ENCODE assay signal across 3 worm cellular contexts in genomic region chrIV:11118837-11119491, ce11.
TF ChIP-seq lines count a peak whose summit lies in the region.

TSS of gene imp-2 (minus strand) at chrIV:11118887.
TSS of gene enpl-1 (plus strand) at chrIV:11119298.

TF ChIP-seq in whole organism, L1 larva, 84 proteins besides CTCF, POLR2A, EP300 and RAD21 (continued from another document and continues in another):
- TF ChIP-seq pqm-1 (tag; optimal IDR thresholded peaks at IDR 0.05; lab: Kevin White, UChicago) (no peak), pax-3 (tag; optimal IDR thresholded peaks at IDR 0.05; lab: Kevin White, UChicago) (peak; percentile 84), lin-39 (tag; optimal IDR thresholded peaks at IDR 0.05; lab: Kevin White, UChicago) (peak; percentile 72), tlp-1 (tag; optimal IDR thresholded peaks at IDR 0.05; lab: Kevin White, UChicago) (no peak), pag-3 (tag; optimal IDR thresholded peaks at IDR 0.05; lab: Kevin White, UChicago; ENCODE audit: borderline replicate concordance, insufficient read depth) (no peak), zip-4 (GFP tag; optimal IDR thresholded peaks at IDR 0.05; lab: Kevin White, UChicago) (peak; percentile 60), lsy-2 (tag; optimal IDR thresholded peaks at IDR 0.05; lab: Kevin White, UChicago) (peak; percentile 94 to 97), grh-1 (GFP tag; IDR thresholded peaks at IDR 0.05; lab: Robert Waterston, UW) (peak; percentile 91), aly-2 (tag; optimal IDR thresholded peaks at IDR 0.05; lab: Kevin White, UChicago) (peak; percentile 44), fkh-8 (tag; optimal IDR thresholded peaks at IDR 0.05; lab: Kevin White, UChicago) (peak; percentile 89), irx-1 (tag; optimal IDR thresholded peaks at IDR 0.05; lab: Kevin White, UChicago) (peak; percentile 81), hlh-4 (tag; optimal IDR thresholded peaks at IDR 0.05; lab: Kevin White, UChicago) (no peak), dsc-1 (tag; optimal IDR thresholded peaks at IDR 0.05; lab: Kevin White, UChicago) (peak; percentile 85), ztf-11 (tag; optimal IDR thresholded peaks at IDR 0.05; lab: Kevin White, UChicago) (peak in 1 of 2 experiments; percentile 78), fos-1 (tag; optimal IDR thresholded peaks at IDR 0.05; lab: Kevin White, UChicago) (peak; percentile 76), lir-3 (tag; optimal IDR thresholded peaks at IDR 0.05; lab: Kevin White, UChicago; ENCODE audit: poor library complexity) (peak; percentile 74), nhr-71 (tag; optimal IDR thresholded peaks at IDR 0.05; lab: Kevin White, UChicago) (peak; percentile 97), jun-1 (tag; optimal IDR thresholded peaks at IDR 0.05; lab: Kevin White, UChicago) (peak; percentile 86), isw-1 (GFP tag; IDR thresholded peaks at IDR 0.05; lab: Robert Waterston, UW) (peak; percentile 94), snpc-4 (tag; optimal IDR thresholded peaks at IDR 0.05; lab: Kevin White, UChicago) (peak; percentile 60), egl-13 (tag; optimal IDR thresholded peaks at IDR 0.05; lab: Kevin White, UChicago) (peak; percentile 83), mef-2 (tag; optimal IDR thresholded peaks at IDR 0.05; lab: Kevin White, UChicago) (peak; percentile 70), ceh-82 (tag; optimal IDR thresholded peaks at IDR 0.05; lab: Kevin White, UChicago) (peak; percentile 77 to 91 (median 88)), ztf-4 (tag; optimal IDR thresholded peaks at IDR 0.05; lab: Kevin White, UChicago) (peak; percentile 75), swsn-7 (tag; optimal IDR thresholded peaks at IDR 0.05; lab: Kevin White, UChicago) (peak; percentile 94), efl-3 (GFP tag; optimal IDR thresholded peaks at IDR 0.05; lab: Kevin White, UChicago) (no peak), ama-1 (optimal IDR thresholded peaks at IDR 0.05; lab: Kevin White, UChicago) (peak; percentile 30), nhr-19 (GFP tag; conservative IDR thresholded peaks at IDR 0.05; lab: Robert Waterston, UW) (peak; percentile 93), unc-86 (tag; optimal IDR thresholded peaks at IDR 0.05; lab: Kevin White, UChicago) (peak; percentile 91), C34B4.2 (tag; optimal IDR thresholded peaks at IDR 0.05; lab: Kevin White, UChicago) (peak; percentile 42), unc-30 (tag; optimal IDR thresholded peaks at IDR 0.05; lab: Kevin White, UChicago) (no peak), Y116A8C.19 (tag; optimal IDR thresholded peaks at IDR 0.05; lab: Kevin White, UChicago; ENCODE audit: borderline replicate concordance) (no peak), skn-1 (tag; optimal IDR thresholded peaks at IDR 0.05; lab: Kevin White, UChicago) (peak; percentile 77), elt-3 (tag; optimal IDR thresholded peaks at IDR 0.05; lab: Kevin White, UChicago) (peak in 3 of 6 experiments; percentile 25 to 91 (median 63)), fkh-4 (tag; optimal IDR thresholded peaks at IDR 0.05; lab: Kevin White, UChicago; ENCODE audit: borderline replicate concordance) (peak; percentile 51), hpl-2 (GFP tag; optimal IDR thresholded peaks at IDR 0.05; lab: Kevin White, UChicago) (peak; percentile 7), dpl-1 (GFP tag; optimal IDR thresholded peaks at IDR 0.05; lab: Kevin White, UChicago) (peak; percentile 60 to 79 (median 78)), mab-9 (GFP tag; IDR thresholded peaks at IDR 0.05; lab: Robert Waterston, UW) (peak; percentile 77; the same call in 1 of the 2 replicates), nhr-12 (tag; optimal IDR thresholded peaks at IDR 0.05; lab: Kevin White, UChicago) (no peak), vab-15 (tag; optimal IDR thresholded peaks at IDR 0.05; lab: Kevin White, UChicago) (peak; percentile 55), C04F5.9 (tag; optimal IDR thresholded peaks at IDR 0.05; lab: Kevin White, UChicago) (peak; percentile 59), unc-62 (GFP tag; optimal IDR thresholded peaks at IDR 0.05; lab: Kevin White, UChicago) (no peak)

TF ChIP-seq in whole organism, L3 larva, 47 proteins besides CTCF, POLR2A, EP300 and RAD21 (continued from another document):
- peak; percentile 23 for TF ChIP-seq snpc-4 (tag; optimal IDR thresholded peaks at IDR 0.05; lab: Kevin White, UChicago)
- no peak for TF ChIP-seq ztf-4 (tag; optimal IDR thresholded peaks at IDR 0.05; lab: Kevin White, UChicago)
- TF ChIP-seq fkh-2 (tag; optimal IDR thresholded peaks at IDR 0.05; lab: Kevin White, UChicago): no peak
- peak; percentile 50 for TF ChIP-seq zag-1 (tag; optimal IDR thresholded peaks at IDR 0.05; lab: Kevin White, UChicago)
- TF ChIP-seq elt-1 (tag; optimal IDR thresholded peaks at IDR 0.05; lab: Kevin White, UChicago): peak; percentile 37
- no peak for TF ChIP-seq ceh-16 (tag; optimal IDR thresholded peaks at IDR 0.05; lab: Kevin White, UChicago)
- TF ChIP-seq nhr-12 (tag; optimal IDR thresholded peaks at IDR 0.05; lab: Kevin White, UChicago): no peak
- no peak for TF ChIP-seq elt-3 (tag; optimal IDR thresholded peaks at IDR 0.05; lab: Kevin White, UChicago)
- no peak for TF ChIP-seq nhr-77 (tag; optimal IDR thresholded peaks at IDR 0.05; lab: Kevin White, UChicago)
- TF ChIP-seq eor-1 (tag; optimal IDR thresholded peaks at IDR 0.05; lab: Kevin White, UChicago): no peak
- TF ChIP-seq ceh-9 (tag; optimal IDR thresholded peaks at IDR 0.05; lab: Kevin White, UChicago): no peak
- TF ChIP-seq pha-4 (tag; optimal IDR thresholded peaks at IDR 0.05; lab: Kevin White, UChicago): peak; percentile 94
- TF ChIP-seq nhr-67 (tag; optimal IDR thresholded peaks at IDR 0.05; lab: Kevin White, UChicago): no peak
- peak; percentile 25 for TF ChIP-seq egl-27 (tag; optimal IDR thresholded peaks at IDR 0.05; lab: Kevin White, UChicago)
- peak; percentile 78 for TF ChIP-seq R02D3.7 (tag; optimal IDR thresholded peaks at IDR 0.05; lab: Kevin White, UChicago)
- TF ChIP-seq nhr-76 (tag; optimal IDR thresholded peaks at IDR 0.05; lab: Kevin White, UChicago): no peak
- peak; percentile 97 for TF ChIP-seq lin-39 (tag; optimal IDR thresholded peaks at IDR 0.05; lab: Kevin White, UChicago)
- peak; percentile 92 for TF ChIP-seq lin-15B (tag; optimal IDR thresholded peaks at IDR 0.05; lab: Kevin White, UChicago)
- peak; percentile 71 for TF ChIP-seq tbx-2 (tag; optimal IDR thresholded peaks at IDR 0.05; lab: Kevin White, UChicago)
- peak; percentile 84 for TF ChIP-seq mdl-1 (tag; optimal IDR thresholded peaks at IDR 0.05; lab: Kevin White, UChicago)
- peak; percentile 50 for TF ChIP-seq nhr-43 (tag; optimal IDR thresholded peaks at IDR 0.05; lab: Kevin White, UChicago; ENCODE audit: poor library complexity, severe bottlenecking)
- TF ChIP-seq daf-12 (tag; optimal IDR thresholded peaks at IDR 0.05; lab: Kevin White, UChicago): no peak
- peak; percentile 81 for TF ChIP-seq elt-2 (tag; optimal IDR thresholded peaks at IDR 0.05; lab: Kevin White, UChicago)
- TF ChIP-seq nhr-237 (tag; optimal IDR thresholded peaks at IDR 0.05; lab: Kevin White, UChicago): no peak
- TF ChIP-seq nhr-25 (tag; optimal IDR thresholded peaks at IDR 0.05; lab: Kevin White, UChicago): peak; percentile 41
- no peak for TF ChIP-seq mml-1 (tag; optimal IDR thresholded peaks at IDR 0.05; lab: Kevin White, UChicago)
- no peak for TF ChIP-seq fos-1 (tag; optimal IDR thresholded peaks at IDR 0.05; lab: Kevin White, UChicago)
- TF ChIP-seq sea-2 (GFP tag; optimal IDR thresholded peaks at IDR 0.05; lab: Kevin White, UChicago): no peak

TF ChIP-seq in whole organism, young adult, 124 proteins besides CTCF, POLR2A, EP300 and RAD21 (continued from another document and continues in another):
- TF ChIP-seq chd-7 (tag; optimal IDR thresholded peaks at IDR 0.05; lab: Kevin White, UChicago): peak; percentile 79
- TF ChIP-seq fkh-3 (tag; optimal IDR thresholded peaks at IDR 0.05; lab: Kevin White, UChicago): no peak
- no peak for TF ChIP-seq F57C9.4 (tag; optimal IDR thresholded peaks at IDR 0.05; lab: Kevin White, UChicago)
- no peak for TF ChIP-seq bed-1 (GFP tag; IDR thresholded peaks at IDR 0.05; lab: Robert Waterston, UW)
- TF ChIP-seq K12H6.12 (tag; optimal IDR thresholded peaks at IDR 0.05; lab: Kevin White, UChicago): peak; percentile 86
- peak; percentile 96 for TF ChIP-seq dox-1 (GFP tag; IDR thresholded peaks at IDR 0.05; lab: Robert Waterston, UW)
- TF ChIP-seq unc-62 (GFP tag; optimal IDR thresholded peaks at IDR 0.05; lab: Kevin White, UChicago): peak; percentile 11
- peak; percentile 37 for TF ChIP-seq ztf-26 (tag; optimal IDR thresholded peaks at IDR 0.05; lab: Kevin White, UChicago)
- peak; percentile 100 for TF ChIP-seq let-607 (tag; optimal IDR thresholded peaks at IDR 0.05; lab: Kevin White, UChicago)
- no peak; the same call in 1 of the 2 replicates for TF ChIP-seq madf-8 (GFP tag; conservative IDR thresholded peaks at IDR 0.05; lab: Robert Waterston, UW)
- TF ChIP-seq aptf-2 (GFP tag; conservative IDR thresholded peaks at IDR 0.05; lab: Robert Waterston, UW): no peak
- peak; percentile 77 for TF ChIP-seq ceh-100 (GFP tag; IDR thresholded peaks at IDR 0.05; lab: Robert Waterston, UW)
- TF ChIP-seq Y67H2A.10 (GFP tag; conservative IDR thresholded peaks at IDR 0.05; lab: Robert Waterston, UW): 0 out of 2 replicates have a peak, but pooled peaks have one; percentile 48
- TF ChIP-seq F57A8.1 (GFP tag; optimal IDR thresholded peaks at IDR 0.05; lab: Kevin White, UChicago): peak; percentile 40
- no peak for TF ChIP-seq ztf-28 (GFP tag; IDR thresholded peaks at IDR 0.05; lab: Robert Waterston, UW)
- TF ChIP-seq ceh-27 (GFP tag; optimal IDR thresholded peaks at IDR 0.05; lab: Kevin White, UChicago): peak; percentile 88
- TF ChIP-seq die-1 (tag; optimal IDR thresholded peaks at IDR 0.05; lab: Kevin White, UChicago): peak; percentile 12
- TF ChIP-seq madf-3 (GFP tag; IDR thresholded peaks at IDR 0.05; lab: Robert Waterston, UW): peak; percentile 72; the same call in 1 of the 2 replicates
- TF ChIP-seq ekl-4 (GFP tag; IDR thresholded peaks at IDR 0.05; lab: Robert Waterston, UW): peak; percentile 91
- no peak for TF ChIP-seq attf-6 (GFP tag; IDR thresholded peaks at IDR 0.05; lab: Robert Waterston, UW)
- TF ChIP-seq rec-8 (tag; optimal IDR thresholded peaks at IDR 0.05; lab: Kevin White, UChicago): no peak
- no peak for TF ChIP-seq B0035.1 (tag; optimal IDR thresholded peaks at IDR 0.05; lab: Kevin White, UChicago)
- peak; percentile 23 for TF ChIP-seq efl-1 (GFP tag; optimal IDR thresholded peaks at IDR 0.05; lab: Kevin White, UChicago)
- peak; percentile 34 for TF ChIP-seq F49E8.2 (tag; optimal IDR thresholded peaks at IDR 0.05; lab: Kevin White, UChicago; ENCODE audit: insufficient read depth)
- TF ChIP-seq T26A5.8 (tag; optimal IDR thresholded peaks at IDR 0.05; lab: Kevin White, UChicago): no peak
- no peak for TF ChIP-seq lsy-27 (tag; optimal IDR thresholded peaks at IDR 0.05; lab: Kevin White, UChicago; ENCODE audit: borderline replicate concordance, insufficient read depth)
- TF ChIP-seq C17E4.6 (GFP tag; IDR thresholded peaks at IDR 0.05; lab: Robert Waterston, UW): no peak
- TF ChIP-seq K11D2.4 (GFP tag; IDR thresholded peaks at IDR 0.05; lab: Robert Waterston, UW): peak; percentile 60
- TF ChIP-seq rcor-1 (GFP tag; IDR thresholded peaks at IDR 0.05; lab: Robert Waterston, UW): peak; percentile 75
- TF ChIP-seq C06A6.2 (GFP tag; conservative IDR thresholded peaks at IDR 0.05; lab: Robert Waterston, UW): peak; percentile 80
- TF ChIP-seq madf-6 (GFP tag; IDR thresholded peaks at IDR 0.05; lab: Robert Waterston, UW): peak; percentile 60; the same call in 1 of the 2 replicates
- no peak for TF ChIP-seq ztf-6 (GFP tag; IDR thresholded peaks at IDR 0.05; lab: Robert Waterston, UW)
- TF ChIP-seq let-526 (GFP tag; IDR thresholded peaks at IDR 0.05; lab: Robert Waterston, UW): peak; percentile 40; the same call in 1 of the 2 replicates
- TF ChIP-seq B0261.1 (tag; optimal IDR thresholded peaks at IDR 0.05; lab: Kevin White, UChicago): no peak
- no peak for TF ChIP-seq nhr-179 (tag; optimal IDR thresholded peaks at IDR 0.05; lab: Kevin White, UChicago)
- no peak for TF ChIP-seq F55B11.4 (tag; optimal IDR thresholded peaks at IDR 0.05; lab: Kevin White, UChicago; ENCODE audit: borderline replicate concordance, insufficient read depth)
- peak; percentile 69 for TF ChIP-seq egrh-3 (GFP tag; IDR thresholded peaks at IDR 0.05; lab: Robert Waterston, UW)
- no peak for TF ChIP-seq T07F8.4 (tag; optimal IDR thresholded peaks at IDR 0.05; lab: Kevin White, UChicago)
- no peak for TF ChIP-seq lag-1 (GFP tag; IDR thresholded peaks at IDR 0.05; lab: Robert Waterston, UW)
- TF ChIP-seq lin-26 (GFP tag; IDR thresholded peaks at IDR 0.05; lab: Robert Waterston, UW): peak; percentile 66; the same call in 1 of the 2 replicates
- no peak for TF ChIP-seq F37B4.10 (GFP tag; IDR thresholded peaks at IDR 0.05; lab: Robert Waterston, UW)
- TF ChIP-seq zim-3 (tag; optimal IDR thresholded peaks at IDR 0.05; lab: Kevin White, UChicago): no peak
- no peak for TF ChIP-seq B0019.2 (GFP tag; conservative IDR thresholded peaks at IDR 0.05; lab: Robert Waterston, UW)
- TF ChIP-seq mcd-1 (GFP tag; IDR thresholded peaks at IDR 0.05; lab: Robert Waterston, UW): peak; percentile 82
- peak in 1 of 3 experiments; percentile 51 for TF ChIP-seq lin-35 (GFP tag; optimal IDR thresholded peaks at IDR 0.05; lab: Kevin White, UChicago)
- no peak for TF ChIP-seq bed-2 (GFP tag; IDR thresholded peaks at IDR 0.05; lab: Robert Waterston, UW)
- no peak for TF ChIP-seq hlh-26 (GFP tag; conservative IDR thresholded peaks at IDR 0.05; lab: Robert Waterston, UW)
- TF ChIP-seq xnd-1 (tag; optimal IDR thresholded peaks at IDR 0.05; lab: Kevin White, UChicago): no peak
- no peak for TF ChIP-seq snpc-1.1 (tag; optimal IDR thresholded peaks at IDR 0.05; lab: Kevin White, UChicago; ENCODE audit: insufficient read depth)
- TF ChIP-seq ccch-3 (GFP tag; optimal IDR thresholded peaks at IDR 0.05; lab: Kevin White, UChicago): no peak
- peak; percentile 96 for TF ChIP-seq nhr-80 (tag; optimal IDR thresholded peaks at IDR 0.05; lab: Kevin White, UChicago)
- TF ChIP-seq sdz-38 (tag; optimal IDR thresholded peaks at IDR 0.05; lab: Kevin White, UChicago): no peak
- no peak for TF ChIP-seq cebp-2 (GFP tag; IDR thresholded peaks at IDR 0.05; lab: Robert Waterston, UW)
- no peak for TF ChIP-seq nfya-1 (tag; optimal IDR thresholded peaks at IDR 0.05; lab: Kevin White, UChicago; ENCODE audit: borderline replicate concordance, insufficient read depth)
- TF ChIP-seq rpc-1 (optimal IDR thresholded peaks at IDR 0.05; lab: Kevin White, UChicago): no peak
- peak; percentile 5 for TF ChIP-seq rpc-1 (tag; optimal IDR thresholded peaks at IDR 0.05; lab: Kevin White, UChicago)
- TF ChIP-seq cebp-1 (GFP tag; IDR thresholded peaks at IDR 0.05; lab: Robert Waterston, UW): 0 out of 2 replicates have a peak, but pooled peaks have one; percentile 12
- peak; percentile 82 for TF ChIP-seq cebp-1 (tag; optimal IDR thresholded peaks at IDR 0.05; lab: Kevin White, UChicago)
- peak; percentile 46 for TF ChIP-seq gei-17 (GFP tag; optimal IDR thresholded peaks at IDR 0.05; lab: Kevin White, UChicago)
- peak; percentile 97 for TF ChIP-seq hmg-1.2 (GFP tag; IDR thresholded peaks at IDR 0.05; lab: Robert Waterston, UW)
- no peak for TF ChIP-seq ceh-40 (GFP tag; IDR thresholded peaks at IDR 0.05; lab: Robert Waterston, UW)
- TF ChIP-seq F23B12.7 (tag; optimal IDR thresholded peaks at IDR 0.05; lab: Kevin White, UChicago; ENCODE audit: insufficient read depth): peak; percentile 21
- no peak for TF ChIP-seq snpc-4 (GFP tag; optimal IDR thresholded peaks at IDR 0.05; lab: Kevin White, UChicago)
- peak in 3 of 4 experiments; percentile 68 to 78 (median 71) for TF ChIP-seq snpc-4 (tag; optimal IDR thresholded peaks at IDR 0.05; lab: Kevin White, UChicago)
- TF ChIP-seq ztf-25 (GFP tag; IDR thresholded peaks at IDR 0.05; lab: Robert Waterston, UW): 0 out of 2 replicates have a peak, but pooled peaks have one; percentile 30
- peak; percentile 83 for TF ChIP-seq B0336.3 (GFP tag; IDR thresholded peaks at IDR 0.05; lab: Robert Waterston, UW)
- TF ChIP-seq tbx-9 (tag; optimal IDR thresholded peaks at IDR 0.05; lab: Kevin White, UChicago; ENCODE audit: borderline replicate concordance): no peak
- TF ChIP-seq snpc-1.3 (tag; optimal IDR thresholded peaks at IDR 0.05; lab: Kevin White, UChicago; ENCODE audit: insufficient read depth): peak; percentile 3
- peak; percentile 48 for TF ChIP-seq dpl-1 (GFP tag; optimal IDR thresholded peaks at IDR 0.05; lab: Kevin White, UChicago)
